Fruit fly (Drosophila melanogaster) whole organism, pupa: ENCODE measurements around the gene CG6567.

ENCODE experiments used
- CG13204 ChIP-seq: fragments of 200-800 bp; sonication (Bioruptor generic); optimal IDR thresholded peaks from 2 replicates; lab custom pipeline; 2018; ENCODE audit warnings: missing biosample characterization, mild to moderate bottlenecking, missing genetic modification characterization, moderate library complexity
- CG15710 ChIP-seq: fragments of 200-800 bp; sonication (Bioruptor generic); optimal IDR thresholded peaks from 2 replicates; lab custom pipeline; 2018; ENCODE audit warnings: missing biosample characterization, mild to moderate bottlenecking, missing genetic modification characterization, moderate library complexity
- CG8159 ChIP-seq: fragments of 200-800 bp; sonication (Bioruptor generic); optimal IDR thresholded peaks from 3 replicates; lab custom pipeline; 2018; ENCODE audit warnings: missing biosample characterization, mild to moderate bottlenecking, missing genetic modification characterization, moderate library complexity
- D1 ChIP-seq: fragments of 200-800 bp; sonication (Bioruptor generic); optimal IDR thresholded peaks from 2 replicates; lab custom pipeline; 2018; ENCODE audit warnings: missing biosample characterization, mild to moderate bottlenecking, missing genetic modification characterization, moderate library complexity
- EcR ChIP-seq: fragments of 200-800 bp; sonication (Bioruptor generic); optimal IDR thresholded peaks from 3 replicates; lab custom pipeline; 2019; ENCODE audit warnings: missing biosample characterization, missing genetic modification characterization, mild to moderate bottlenecking, moderate library complexity, missing genetic modification reagents
- Ets98B ChIP-seq: fragments of 200-800 bp; sonication (Bioruptor generic); IDR thresholded peaks from 2 replicates; pipeline ENCODE4 v1.3.6; 2022; ENCODE audit warnings: missing biosample characterization, missing genetic modification characterization
- Pif1B ChIP-seq: fragments of 200-800 bp; sonication (Bioruptor generic); optimal IDR thresholded peaks from 3 replicates; lab custom pipeline; 2016; ENCODE audit warnings: missing biosample characterization, missing genetic modification characterization

- TF ChIP-seq Pif1B (GFP tag; lab: Kevin White, UChicago) (no peak), D1 (tag; lab: Kevin White, UChicago) (no peak), EcR (GFP tag; lab: Kevin White, UChicago) (no peak), CG13204 (no peak), CG8159 (no peak), Ets98B (GFP tag; lab: Robert Waterston, UW) (no peak), CG15710 (tag; lab: Kevin White, UChicago) (no peak)
These were observed 50.4 kb downstream of the CG6567 start, which contains the start of gene CG14692 for dm6 chr3R:10803855-10804254.
